Worm (Caenorhabditis elegans) whole organism, midembryonic: ENCODE measurements around the gene C18E9.2.

ENCODE experiments used
- T22C8.4 ChIP-seq: fragments of 200-800 bp; sonication (Bioruptor generic); IDR thresholded peaks from 2 replicates; pipeline ENCODE4 v1.3.6; 2022; ENCODE audit warnings: missing genetic modification characterization, missing compliant biosample characterization
- cog-1 ChIP-seq: sonication (generic microtip); optimal IDR thresholded peaks from 2 replicates; lab custom pipeline; 2016; ENCODE audit warnings: missing genetic modification characterization, missing compliant biosample characterization
- flt-1 ChIP-seq: fragments of 200-800 bp; sonication (Bioruptor generic); IDR thresholded peaks from 2 replicates; pipeline ENCODE4 v1.3.6; 2022; ENCODE audit warnings: missing genetic modification characterization, missing compliant biosample characterization
- klf-2 ChIP-seq: fragments of 200-800 bp; sonication (Bioruptor generic); conservative IDR thresholded peaks from 2 replicates; pipeline ENCODE4 v1.3.6; 2022; ENCODE audit warnings: missing genetic modification reagents, missing genetic modification characterization, missing compliant biosample characterization
- med-1 ChIP-seq: sonication (generic microtip); optimal IDR thresholded peaks from 2 replicates; lab custom pipeline; 2017; ENCODE audit warnings: missing genetic modification characterization, mild to moderate bottlenecking, missing compliant biosample characterization, antibody characterized with exemption, missing genetic modification reagents; ENCODE audit not compliant: insufficient read depth
- ref-1 ChIP-seq: fragments of 200-800 bp; sonication (Bioruptor generic); conservative IDR thresholded peaks from 2 replicates; pipeline ENCODE4 v1.3.6; 2022; ENCODE audit warnings: missing genetic modification reagents, missing genetic modification characterization, missing compliant biosample characterization
- tab-1 ChIP-seq: fragments of 200-800 bp; sonication (Bioruptor generic); IDR thresholded peaks from 2 replicates; pipeline ENCODE4 v1.3.6; 2022; ENCODE audit warnings: missing genetic modification characterization, missing compliant biosample characterization
- ztf-29 ChIP-seq: fragments of 200-800 bp; sonication (Bioruptor generic); IDR thresholded peaks from 2 replicates; pipeline ENCODE4 v1.3.6; 2022; ENCODE audit warnings: missing genetic modification reagents, missing genetic modification characterization, missing compliant biosample characterization

- no peak for TF ChIP-seq flt-1 (GFP tag; lab: Robert Waterston, UW)
- no peak for TF ChIP-seq cog-1
- TF ChIP-seq tab-1 (GFP tag; lab: Robert Waterston, UW): no peak
- no peak for TF ChIP-seq ref-1 (GFP tag; lab: Robert Waterston, UW)
- no peak for TF ChIP-seq klf-2 (GFP tag; lab: Robert Waterston, UW)
- TF ChIP-seq med-1 (GFP tag; lab: Kevin White, UChicago): no peak
- TF ChIP-seq T22C8.4: no peak
- no peak for TF ChIP-seq ztf-29 (GFP tag; lab: Robert Waterston, UW)
These were observed 17.4 kb upstream of the C18E9.2 start, which contains the start of gene cutl-15 for ce11 chrII:8947391-8947790.
